Fruit fly (Drosophila melanogaster) whole organism, embryonic: Measurements from ENCODE around the gene Prim2.

Experiments
- ATbp ChIP-seq: fragments of 200-800 bp; sonication (Bioruptor generic); optimal IDR thresholded peaks from 2 replicates; lab custom pipeline; 2017; ENCODE audit warnings: missing biosample characterization, mild to moderate bottlenecking, missing genetic modification characterization, missing genetic modification reagents
- Aef1 ChIP-seq: fragments of 200-800 bp; sonication (Bioruptor generic); IDR thresholded peaks from 3 replicates; pipeline ENCODE4 v1.3.6; 2022; ENCODE audit warnings: missing biosample characterization, missing genetic modification characterization
- CG10267 ChIP-seq: fragments of 200-800 bp; sonication (Bioruptor generic); optimal IDR thresholded peaks from 2 replicates; lab custom pipeline; 2018; ENCODE audit warnings: missing biosample characterization, mild to moderate bottlenecking, missing genetic modification characterization, moderate library complexity
- CG11093 ChIP-seq: fragments of 200-800 bp; sonication (Bioruptor generic); IDR thresholded peaks from 3 replicates; pipeline ENCODE4 v1.3.6; 2022; ENCODE audit warnings: missing biosample characterization, missing genetic modification characterization
- CG11247 ChIP-seq: fragments of 200-800 bp; sonication (Bioruptor generic); IDR thresholded peaks from 2 replicates; pipeline ENCODE4 v1.3.6; 2022; ENCODE audit warnings: missing biosample characterization, missing genetic modification characterization
- CG12769 ChIP-seq: fragments of 200-800 bp; sonication (Bioruptor generic); optimal IDR thresholded peaks from 2 replicates; lab custom pipeline; 2019; ENCODE audit warnings: missing biosample characterization, mild to moderate bottlenecking, missing genetic modification characterization, moderate library complexity
- CG13296 ChIP-seq: fragments of 200-800 bp; sonication (Bioruptor generic); optimal IDR thresholded peaks from 3 replicates; lab custom pipeline; 2018; ENCODE audit warnings: missing biosample characterization, mild to moderate bottlenecking, missing genetic modification characterization
- CG13624 ChIP-seq: fragments of 200-800 bp; sonication (Bioruptor generic); optimal IDR thresholded peaks from 2 replicates; lab custom pipeline; 2016; ENCODE audit warnings: missing biosample characterization, missing genetic modification characterization
- CG13894 ChIP-seq: fragments of 200-800 bp; sonication (Bioruptor generic); optimal IDR thresholded peaks from 3 replicates; lab custom pipeline; 2018; ENCODE audit warnings: missing biosample characterization, mild to moderate bottlenecking, missing genetic modification characterization, moderate library complexity
- CG17186 ChIP-seq: fragments of 200-800 bp; sonication (Bioruptor generic); optimal IDR thresholded peaks from 3 replicates; lab custom pipeline; 2017; ENCODE audit warnings: missing biosample characterization, missing genetic modification reagents, missing genetic modification characterization
- CG17359 ChIP-seq: fragments of 200-800 bp; sonication (Bioruptor generic); optimal IDR thresholded peaks from 3 replicates; lab custom pipeline; 2018; ENCODE audit warnings: missing biosample characterization, mild to moderate bottlenecking, missing genetic modification characterization, moderate library complexity
- CG17385 ChIP-seq: fragments of 200-800 bp; sonication (Bioruptor generic); optimal IDR thresholded peaks from 3 replicates; lab custom pipeline; 2018; ENCODE audit warnings: missing biosample characterization, mild to moderate bottlenecking, missing genetic modification characterization
- CG18011 ChIP-seq: fragments of 200-800 bp; sonication (Bioruptor generic); optimal IDR thresholded peaks from 2 replicates; lab custom pipeline; 2017; ENCODE audit warnings: missing biosample characterization, missing genetic modification characterization, mild to moderate bottlenecking, moderate library complexity, missing genotype
- CG2199 ChIP-seq: fragments of 200-800 bp; sonication (Bioruptor generic); IDR thresholded peaks from 3 replicates; pipeline ENCODE4 v1.3.6; 2022; ENCODE audit warnings: missing biosample characterization, missing genetic modification characterization
- CG30403 ChIP-seq: fragments of 200-800 bp; sonication (Bioruptor generic); optimal IDR thresholded peaks from 3 replicates; lab custom pipeline; 2016; ENCODE audit warnings: missing biosample characterization, missing genetic modification characterization
- CG30431 ChIP-seq: fragments of 200-800 bp; sonication (Bioruptor generic); optimal IDR thresholded peaks from 2 replicates; lab custom pipeline; 2017; ENCODE audit warnings: missing biosample characterization, missing genetic modification characterization
- CG31388 ChIP-seq: fragments of 200-800 bp; sonication (Bioruptor generic); optimal IDR thresholded peaks from 2 replicates; lab custom pipeline; 2016; ENCODE audit warnings: missing biosample characterization, missing genetic modification characterization
- CG31441 ChIP-seq: fragments of 200-800 bp; sonication (Bioruptor generic); IDR thresholded peaks from 2 replicates; pipeline ENCODE4 v1.3.6; 2022; ENCODE audit warnings: missing biosample characterization, missing genetic modification characterization
- CG32532 ChIP-seq: fragments of 200-800 bp; sonication (Bioruptor generic); IDR thresholded peaks from 2 replicates; pipeline ENCODE4 v1.3.6; 2022; ENCODE audit warnings: missing biosample characterization, missing genetic modification characterization
- CG3281 ChIP-seq: fragments of 200-800 bp; sonication (Bioruptor generic); optimal IDR thresholded peaks from 3 replicates; lab custom pipeline; 2017; ENCODE audit warnings: missing biosample characterization, mild to moderate bottlenecking, missing genetic modification characterization
- CG4360 ChIP-seq: fragments of 200-800 bp; sonication (Bioruptor generic); IDR thresholded peaks from 2 replicates; pipeline ENCODE4 v1.3.6; 2022; ENCODE audit warnings: missing biosample characterization, missing genetic modification characterization
- CG4404 ChIP-seq: fragments of 200-800 bp; sonication (Bioruptor generic); IDR thresholded peaks from 2 replicates; pipeline ENCODE4 v1.3.6; 2022; ENCODE audit warnings: missing biosample characterization, missing genetic modification characterization
- CG8281 ChIP-seq: fragments of 200-800 bp; sonication (Bioruptor generic); optimal IDR thresholded peaks from 2 replicates; lab custom pipeline; 2018; ENCODE audit warnings: missing biosample characterization, mild to moderate bottlenecking, missing genetic modification characterization, moderate library complexity
- CG9932 ChIP-seq: fragments of 200-800 bp; sonication (Bioruptor generic); IDR thresholded peaks from 2 replicates; pipeline ENCODE4 v1.3.6; 2022; ENCODE audit warnings: missing biosample characterization, missing genetic modification characterization
- CTCF ChIP-seq: fragments of 200-800 bp; sonication (Bioruptor generic); optimal IDR thresholded peaks from 2 replicates; lab custom pipeline; 2017; ENCODE audit warnings: missing biosample characterization, mild to moderate bottlenecking, missing genetic modification characterization, moderate library complexity
- Camta ChIP-seq: fragments of 200-800 bp; sonication (Bioruptor generic); optimal IDR thresholded peaks from 2 replicates; lab custom pipeline; 2016; ENCODE audit warnings: missing biosample characterization, missing genetic modification characterization
- D19A ChIP-seq: fragments of 200-800 bp; optimal IDR thresholded peaks from 3 replicates; lab custom pipeline; 2019; ENCODE audit warnings: missing biosample characterization, mild to moderate bottlenecking, missing genetic modification characterization, moderate library complexity
- Dbx ChIP-seq: fragments of 200-800 bp; sonication (Bioruptor generic); IDR thresholded peaks from 3 replicates; pipeline ENCODE4 v1.3.6; 2022; ENCODE audit warnings: missing biosample characterization, missing genetic modification characterization
- Dek ChIP-seq: fragments of 200-800 bp; sonication (Bioruptor generic); optimal IDR thresholded peaks from 3 replicates; lab custom pipeline; 2019; ENCODE audit warnings: missing biosample characterization, mild to moderate bottlenecking, missing genetic modification characterization, moderate library complexity
- Dll ChIP-seq: fragments of 200-800 bp; sonication (Bioruptor generic); IDR thresholded peaks from 4 replicates; pipeline ENCODE4 v1.3.6; 2022; ENCODE audit warnings: missing biosample characterization, missing genetic modification characterization; ENCODE audit not compliant: partially characterized antibody
- Dref ChIP-seq: fragments of 200-800 bp; sonication (Bioruptor generic); IDR thresholded peaks from 2 replicates; pipeline ENCODE4 v1.3.6; 2022; ENCODE audit warnings: missing biosample characterization, missing genetic modification characterization
- GATAe ChIP-seq: fragments of 200-800 bp; sonication (Bioruptor generic); conservative IDR thresholded peaks from 2 replicates; pipeline ENCODE4 v1.3.6; 2022; ENCODE audit warnings: missing biosample characterization, missing genetic modification characterization
- Gug ChIP-seq: fragments of 200-800 bp; sonication (Bioruptor generic); IDR thresholded peaks from 4 replicates; pipeline ENCODE4 v1.3.6; 2022; ENCODE audit warnings: missing biosample characterization, missing genetic modification characterization
- Hey ChIP-seq: fragments of 200-800 bp; sonication (Bioruptor generic); optimal IDR thresholded peaks from 3 replicates; lab custom pipeline; 2018; ENCODE audit warnings: missing biosample characterization, mild to moderate bottlenecking, missing genetic modification characterization
- HmgD ChIP-seq: fragments of 200-800 bp; sonication (Bioruptor generic); optimal IDR thresholded peaks from 3 replicates; lab custom pipeline; 2016; ENCODE audit warnings: missing biosample characterization, missing genetic modification characterization
- Lpt ChIP-seq: fragments of >200 bp; optimal IDR thresholded peaks from 2 replicates; lab custom pipeline; 2018; ENCODE audit warnings: missing biosample characterization, missing genetic modification characterization
- MESR4 ChIP-seq: fragments of 200-800 bp; sonication (Bioruptor generic); optimal IDR thresholded peaks from 2 replicates; lab custom pipeline; 2018; ENCODE audit warnings: missing biosample characterization, mild to moderate bottlenecking, missing genetic modification characterization, moderate library complexity
- chinmo ChIP-seq: fragments of 200-800 bp; sonication (Bioruptor generic); IDR thresholded peaks from 4 replicates; pipeline ENCODE4 v1.3.6; 2022; ENCODE audit warnings: missing biosample characterization, missing genetic modification characterization; ENCODE audit not compliant: partially characterized antibody
- croc ChIP-seq: fragments of 200-800 bp; sonication (Bioruptor generic); conservative IDR thresholded peaks from 3 replicates; pipeline ENCODE4 v1.3.6; 2022; ENCODE audit warnings: missing biosample characterization, missing genetic modification characterization
- danr ChIP-seq: fragments of 200-800 bp; sonication (Bioruptor generic); IDR thresholded peaks from 2 replicates; pipeline ENCODE4 v1.3.6; 2022; ENCODE audit warnings: missing biosample characterization, missing genetic modification characterization
- dysf ChIP-seq: fragments of 200-800 bp; sonication (Bioruptor generic); IDR thresholded peaks from 3 replicates; pipeline ENCODE4 v1.3.6; 2022; ENCODE audit warnings: missing biosample characterization, missing genetic modification characterization
- fd102C ChIP-seq: fragments of 200-800 bp; sonication (Bioruptor generic); optimal IDR thresholded peaks from 2 replicates; lab custom pipeline; 2018; ENCODE audit warnings: missing biosample characterization, mild to moderate bottlenecking, missing genetic modification characterization, moderate library complexity
- ftz-f1 ChIP-seq: fragments of 200-800 bp; sonication (Bioruptor generic); optimal IDR thresholded peaks from 2 replicates; lab custom pipeline; 2016; ENCODE audit warnings: missing biosample characterization, missing genetic modification characterization
- fu2 ChIP-seq: fragments of 200-800 bp; sonication (Bioruptor generic); optimal IDR thresholded peaks from 2 replicates; lab custom pipeline; 2016; ENCODE audit warnings: missing biosample characterization, missing genetic modification characterization
- gro ChIP-seq: fragments of 200-800 bp; sonication (Bioruptor generic); optimal IDR thresholded peaks from 2 replicates; lab custom pipeline; 2016; ENCODE audit warnings: missing biosample characterization, missing genetic modification characterization
- jing ChIP-seq: fragments of 200-800 bp; sonication (Bioruptor generic); optimal IDR thresholded peaks from 2 replicates; lab custom pipeline; 2018; ENCODE audit warnings: missing biosample characterization, mild to moderate bottlenecking, missing genetic modification characterization
- ken ChIP-seq: fragments of 200-800 bp; sonication (Bioruptor generic); IDR thresholded peaks from 3 replicates; pipeline ENCODE4 v1.3.6; 2022; ENCODE audit warnings: missing biosample characterization, missing genetic modification characterization
- lbe ChIP-seq: fragments of 200-800 bp; sonication (Bioruptor generic); optimal IDR thresholded peaks from 2 replicates; lab custom pipeline; 2016; ENCODE audit warnings: missing biosample characterization, mild to moderate bottlenecking, missing genetic modification characterization
- nau ChIP-seq: fragments of 200-800 bp; sonication (Bioruptor generic); optimal IDR thresholded peaks from 3 replicates; lab custom pipeline; 2017; ENCODE audit warnings: missing biosample characterization, mild to moderate bottlenecking, missing genetic modification characterization, missing genetic modification reagents
- onecut ChIP-seq: fragments of 200-800 bp; sonication (Bioruptor generic); IDR thresholded peaks from 2 replicates; pipeline ENCODE4 v1.3.6; 2022; ENCODE audit warnings: missing biosample characterization, missing genetic modification characterization
- slbo ChIP-seq: fragments of 200-800 bp; sonication (Bioruptor generic); IDR thresholded peaks from 2 replicates; pipeline ENCODE4 v1.3.6; 2022; ENCODE audit warnings: missing biosample characterization, missing genetic modification characterization
- ssp ChIP-seq: fragments of 200-800 bp; sonication (Bioruptor generic); IDR thresholded peaks from 2 replicates; pipeline ENCODE4 v1.3.6; 2022; ENCODE audit warnings: missing biosample characterization, missing genetic modification characterization
- twi ChIP-seq: fragments of 200-800 bp; optimal IDR thresholded peaks from 2 replicates; lab custom pipeline; 2019; ENCODE audit warnings: missing biosample characterization, mild to moderate bottlenecking, missing genetic modification characterization, moderate library complexity

Gene Prim2

DNA sequence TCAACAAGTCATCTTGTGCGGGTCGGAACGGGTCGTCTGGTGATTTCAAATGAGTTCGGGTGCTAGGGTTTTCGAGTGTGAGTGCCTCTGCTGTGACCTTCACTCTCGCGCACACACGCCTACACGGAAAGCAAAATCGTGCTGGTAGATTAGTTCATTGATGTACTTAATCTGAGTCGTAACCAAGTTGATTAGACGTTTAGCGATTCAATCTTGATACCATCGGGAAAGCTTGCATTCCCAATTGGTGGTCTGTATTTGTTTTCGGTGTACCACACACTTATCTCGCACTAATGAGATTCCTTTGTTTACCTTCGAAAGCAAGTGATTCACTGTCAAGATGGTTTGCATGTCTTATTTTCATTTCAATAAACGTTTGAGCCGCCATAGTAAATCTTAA lies 27.6 kb upstream of the Prim2 start (continued):
- TF ChIP-seq CG13894 (tag; lab: Kevin White, UChicago) (peak; percentile 24), ATbp (no peak), Lpt (GFP tag; lab: Kevin White, UChicago) (no peak), jing (GFP tag; lab: Kevin White, UChicago) (no peak), Camta (GFP tag; lab: Kevin White, UChicago) (no peak), CG30403 (GFP tag; lab: Kevin White, UChicago) (peak; percentile 31), fu2 (GFP tag; lab: Kevin White, UChicago) (no peak), CG17385 (GFP tag; lab: Kevin White, UChicago) (peak; percentile 13), CG2199 (GFP tag; lab: Robert Waterston, UW) (no peak), CG4360 (GFP tag; lab: Robert Waterston, UW) (no peak), fd102C (GFP tag; lab: Kevin White, UChicago) (no peak), ken (GFP tag; lab: Robert Waterston, UW) (no peak), ssp (GFP tag; lab: Robert Waterston, UW) (no peak), dysf (GFP tag; lab: Robert Waterston, UW) (peak; percentile 73), Dbx (0 out of 3 replicates have a peak, but pooled peaks have one; percentile 18), lbe (GFP tag; lab: Kevin White, UChicago) (no peak), Hey (tag; lab: Kevin White, UChicago) (peak; percentile 21), slbo (GFP tag; lab: Robert Waterston, UW) (peak; percentile 57), Dll (no peak), CG17359 (tag; lab: Kevin White, UChicago) (peak; percentile 43), CG8281 (tag; lab: Kevin White, UChicago) (no peak), twi (no peak), CG11093 (GFP tag; lab: Robert Waterston, UW) (no peak), danr (GFP tag; lab: Robert Waterston, UW) (no peak), CG13296 (GFP tag; lab: Kevin White, UChicago) (peak; percentile 42), Dek (tag; lab: Kevin White, UChicago) (peak; percentile 45), croc (GFP tag; lab: Robert Waterston, UW) (no peak), CG12769 (tag; lab: Kevin White, UChicago) (peak; percentile 87), CG17186 (GFP tag; lab: Kevin White, UChicago) (no peak), HmgD (GFP tag; lab: Kevin White, UChicago) (no peak), CG18011 (GFP tag; lab: Kevin White, UChicago) (no peak), CG30431 (GFP tag; lab: Kevin White, UChicago) (no peak), Gug (GFP tag; lab: Robert Waterston, UW) (peak; percentile 22; the same call in 1 of the 4 replicates), CG32532 (GFP tag; lab: Robert Waterston, UW) (peak; percentile 55; the same call in 1 of the 2 replicates), Aef1 (GFP tag; lab: Robert Waterston, UW) (peak; percentile 57; the same call in 2 of the 3 replicates), CG9932 (peak; percentile 58), nau (GFP tag; lab: Kevin White, UChicago) (no peak), CG3281 (GFP tag; lab: Kevin White, UChicago) (peak; percentile 22), CTCF (GFP tag; lab: Kevin White, UChicago) (no peak), MESR4 (GFP tag; lab: Kevin White, UChicago) (no peak), gro (peak; percentile 73), CG31388 (GFP tag; lab: Kevin White, UChicago) (no peak), CG13624 (GFP tag; lab: Kevin White, UChicago) (peak; percentile 20), onecut (GFP tag; lab: Robert Waterston, UW) (no peak), Dref (no peak), GATAe (GFP tag; lab: Robert Waterston, UW) (peak; percentile 58), ftz-f1 (GFP tag; lab: Kevin White, UChicago) (peak; percentile 79), chinmo (GFP tag; lab: Robert Waterston, UW) (peak; percentile 82; the same call in 2 of the 4 replicates), CG10267 (tag; lab: Kevin White, UChicago) (no peak), D19A (tag; lab: Kevin White, UChicago) (no peak), CG31441 (peak; percentile 27; the same call in 1 of the 2 replicates), CG11247 (GFP tag; lab: Robert Waterston, UW) (no peak), CG4404 (GFP tag; lab: Robert Waterston, UW) (no peak)
